Fruit fly (Drosophila melanogaster): ENCODE results near the gene B-H2.
A peak's percentile ranks its signal among the peaks of the same experiment; 100 is the strongest.

B-H2 gene

dm6 chrX:17297070-17297689, 17.2 kb upstream of the B-H2 start (continued):
- TF ChIP-seq pan (optimal IDR thresholded peaks at IDR 0.05), result no peak
- TF ChIP-seq pan (GFP tag; optimal IDR thresholded peaks at IDR 0.05 in 1 of 2, IDR thresholded peaks at IDR 0.05 in 1 of 2), result peak in 1 of 2 experiments; percentile 12
- peak; percentile 15 for TF ChIP-seq CG8089 (GFP tag; optimal IDR thresholded peaks at IDR 0.05)
- no peak for TF ChIP-seq odd (GFP tag; optimal IDR thresholded peaks at IDR 0.05)
- no peak for TF ChIP-seq CG16813 (GFP tag; IDR thresholded peaks at IDR 0.05; ENCODE audit: partially characterized antibody)
- peak; percentile 20 for TF ChIP-seq CG17385 (GFP tag; optimal IDR thresholded peaks at IDR 0.05)
- no peak for TF ChIP-seq jigr1 (GFP tag; IDR thresholded peaks at IDR 0.05)
- TF ChIP-seq chif (GFP tag; optimal IDR thresholded peaks at IDR 0.05), result peak in 1 of 2 experiments; percentile 49
- TF ChIP-seq psq (GFP tag; optimal IDR thresholded peaks at IDR 0.05), result no peak
- peak; percentile 10 for TF ChIP-seq Bdp1 (GFP tag; optimal IDR thresholded peaks at IDR 0.05)
- TF ChIP-seq CG12391 (tag; optimal IDR thresholded peaks at IDR 0.05), result no peak
- no peak for TF ChIP-seq Nf-YC (tag; optimal IDR thresholded peaks at IDR 0.05)
- peak; percentile 48 for TF ChIP-seq CG11504 (tag; optimal IDR thresholded peaks at IDR 0.05)
- no peak for TF ChIP-seq CG9727 (GFP tag; optimal IDR thresholded peaks at IDR 0.05)
- no peak for TF ChIP-seq Dll (GFP tag; IDR thresholded peaks at IDR 0.05; ENCODE audit: partially characterized antibody)
- peak; percentile 55 for TF ChIP-seq CG10979 (tag; optimal IDR thresholded peaks at IDR 0.05)
- no peak for TF ChIP-seq Scr (GFP tag; IDR thresholded peaks at IDR 0.05; ENCODE audit: partially characterized antibody)
- TF ChIP-seq D19A (tag; optimal IDR thresholded peaks at IDR 0.05), result peak; percentile 95
- TF ChIP-seq CG3847 (GFP tag; IDR thresholded peaks at IDR 0.05), result no peak
- peak; percentile 63 for TF ChIP-seq Oli (tag; optimal IDR thresholded peaks at IDR 0.05)
- TF ChIP-seq Dip3 (GFP tag; optimal IDR thresholded peaks at IDR 0.05), result no peak
- TF ChIP-seq Hmr (GFP tag; optimal IDR thresholded peaks at IDR 0.05), result peak; percentile 1
- no peak for TF ChIP-seq hbn (GFP tag; IDR thresholded peaks at IDR 0.05; ENCODE audit: partially characterized antibody)
- peak; percentile 12 for TF ChIP-seq shn (GFP tag; optimal IDR thresholded peaks at IDR 0.05)
- no peak for TF ChIP-seq Lim3 (GFP tag; IDR thresholded peaks at IDR 0.05)
- no peak for TF ChIP-seq CG9817 (tag; optimal IDR thresholded peaks at IDR 0.05)
- TF ChIP-seq Eip74EF (GFP tag; optimal IDR thresholded peaks at IDR 0.05), result no peak
- no peak for TF ChIP-seq CG31365 (tag; optimal IDR thresholded peaks at IDR 0.05)
- peak; percentile 21; the same call in 1 of the 3 replicates for TF ChIP-seq CG6791 (GFP tag; IDR thresholded peaks at IDR 0.05; ENCODE audit: partially characterized antibody)
- no peak for TF ChIP-seq stwl (tag; optimal IDR thresholded peaks at IDR 0.05)
- TF ChIP-seq nerfin-2 (GFP tag; IDR thresholded peaks at IDR 0.05; ENCODE audit: partially characterized antibody), result no peak
- TF ChIP-seq Gug (GFP tag; IDR thresholded peaks at IDR 0.05), result 0 out of 4 replicates have a peak, but pooled peaks have one; percentile 34
- no peak for TF ChIP-seq seq (GFP tag; IDR thresholded peaks at IDR 0.05)
- TF ChIP-seq CG2199 (GFP tag; IDR thresholded peaks at IDR 0.05), result no peak
- TF ChIP-seq NC2β (GFP tag; optimal IDR thresholded peaks at IDR 0.05), result peak; percentile 42
- peak; percentile 30; the same call in 1 of the 2 replicates for TF ChIP-seq ttk (GFP tag; IDR thresholded peaks at IDR 0.05)
- peak; percentile 57 for TF ChIP-seq nmo (GFP tag; optimal IDR thresholded peaks at IDR 0.05)
- TF ChIP-seq jing (GFP tag; optimal IDR thresholded peaks at IDR 0.05), result no peak
- peak; percentile 61 for TF ChIP-seq gem (tag; optimal IDR thresholded peaks at IDR 0.05)
- no peak for TF ChIP-seq HLH4C (GFP tag; IDR thresholded peaks at IDR 0.05; ENCODE audit: partially characterized antibody)
- no peak for TF ChIP-seq Sry-δ (GFP tag; optimal IDR thresholded peaks at IDR 0.05)
- TF ChIP-seq ERR (GFP tag; optimal IDR thresholded peaks at IDR 0.05), result no peak
- no peak for TF ChIP-seq CG11085 (GFP tag; IDR thresholded peaks at IDR 0.05)
- 0 out of 3 replicates have a peak, but pooled peaks have one; percentile 36 for TF ChIP-seq gce (GFP tag; IDR thresholded peaks at IDR 0.05)
- no peak for TF ChIP-seq CG32532 (GFP tag; IDR thresholded peaks at IDR 0.05)
- TF ChIP-seq grn (GFP tag; optimal IDR thresholded peaks at IDR 0.05), result no peak
- no peak for TF ChIP-seq Tbp (GFP tag; optimal IDR thresholded peaks at IDR 0.05)
- TF ChIP-seq CG12659 (GFP tag; optimal IDR thresholded peaks at IDR 0.05), result peak; percentile 7
- TF ChIP-seq zfh2 (GFP tag; optimal IDR thresholded peaks at IDR 0.05), result no peak
- no peak for TF ChIP-seq CG6272 (GFP tag; IDR thresholded peaks at IDR 0.05)

Data from whole organism, embryonic.